Fruit fly (Drosophila melanogaster) whole organism: ENCODE results near the gene Cpr72Ec.
A peak's percentile ranks its signal among the peaks of the same experiment; 100 is the strongest.

Source experiments
- CG8478 ChIP-seq: fragments of >200 bp; optimal IDR thresholded peaks from 2 replicates; lab custom pipeline; 2018; ENCODE audit warnings: inconsistent platforms
- Dll ChIP-seq: fragments of >200 bp; optimal IDR thresholded peaks from 2 replicates; lab custom pipeline; 2017
- EcR ChIP-seq, 2 experiments: fragments of >200 bp; optimal IDR thresholded peaks; 2 replicates each; lab custom pipeline; 2017; ENCODE audit warnings: missing biosample characterization in 2 of 2, missing genetic modification characterization in 2 of 2, missing genetic modification reagents in 2 of 2
- pan ChIP-seq: fragments of >200 bp; optimal IDR thresholded peaks from 2 replicates; lab custom pipeline; 2017
- psq ChIP-seq: fragments of >200 bp; optimal IDR thresholded peaks from 2 replicates; lab custom pipeline; 2017
- usp ChIP-seq: fragments of >200 bp; optimal IDR thresholded peaks from 2 replicates; lab custom pipeline; 2017; ENCODE audit warnings: missing biosample characterization, missing genetic modification characterization, mixed read lengths

The Cpr72Ec gene

DNA sequence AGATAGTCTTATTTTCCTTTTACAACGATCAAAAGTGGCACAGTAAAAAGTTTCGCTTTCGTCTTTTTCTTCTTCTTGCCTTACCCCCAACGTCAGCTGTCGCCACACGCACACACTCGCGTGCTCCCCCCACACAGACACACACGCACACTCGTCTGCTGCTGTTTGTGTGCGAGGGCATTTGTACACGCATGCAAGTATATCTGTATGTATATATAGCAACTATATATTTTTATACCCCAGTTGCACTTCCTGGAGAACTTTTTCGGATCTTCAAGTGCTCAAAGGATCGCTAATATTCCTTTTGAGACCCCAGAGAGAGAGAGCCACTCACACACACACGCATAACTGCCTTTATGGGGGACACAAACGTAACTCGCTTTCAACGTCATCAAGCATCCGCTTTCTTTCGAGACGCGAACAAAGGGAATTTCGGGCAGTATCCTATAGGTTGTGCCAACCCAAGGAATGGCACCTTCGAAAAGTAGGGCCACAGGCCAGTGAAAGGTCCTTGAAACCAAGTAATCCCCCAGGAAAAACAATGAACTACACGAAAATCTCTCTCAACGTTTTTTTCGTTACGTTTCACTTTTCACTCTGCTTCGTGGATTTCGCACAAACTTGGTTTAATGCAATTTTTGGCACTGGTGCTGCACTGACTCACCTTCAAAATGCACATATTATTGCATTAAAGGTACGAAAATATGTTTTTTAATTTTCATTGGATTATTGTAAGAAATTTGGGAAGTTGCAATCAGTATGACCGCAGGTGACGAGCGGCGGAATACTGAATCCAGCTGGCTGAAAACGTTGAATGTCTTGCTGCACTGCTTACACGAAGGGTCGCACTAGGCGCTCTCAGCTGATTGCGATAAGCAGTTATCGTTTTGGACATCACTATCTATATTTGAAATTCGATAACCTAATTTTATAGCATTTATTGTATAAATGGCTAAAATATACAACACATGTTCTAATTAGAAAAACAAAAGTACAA is 10.9 kb upstream of the Cpr72Ec start, which contains the start of gene roq:
Gene roq (minus strand): TSS at position 799 of the 997 bp plus-strand sequence.
- TF ChIP-seq EcR (GFP tag; optimal IDR thresholded peaks at IDR 0.05; lab: Kevin White, UChicago) (no peak), Dll (lab: Kevin White, UChicago) (no peak), usp (GFP tag; lab: Kevin White, UChicago) (no peak), pan (lab: Kevin White, UChicago) (no peak), CG8478 (peak; percentile 9), psq (lab: Kevin White, UChicago) (no peak)

DNA sequence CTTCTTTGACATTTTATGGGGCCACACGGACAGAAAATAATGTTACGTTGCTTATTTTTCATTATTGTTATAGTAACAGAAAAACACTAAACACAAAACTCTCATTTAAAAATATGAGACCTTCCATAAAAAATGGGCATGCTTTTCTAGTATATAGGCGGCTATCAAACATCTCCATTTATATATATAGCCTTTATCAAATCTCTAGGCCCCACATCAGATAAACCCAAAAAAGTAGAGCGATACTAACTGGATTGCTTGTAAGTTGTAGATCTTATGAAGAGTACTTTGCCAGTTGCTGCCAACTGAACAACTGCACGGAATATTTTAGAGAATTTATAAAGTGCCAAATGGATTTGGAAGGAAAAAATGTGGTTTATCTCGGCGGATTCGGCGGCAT is 2.4 kb upstream of the Cpr72Ec start, which contains the start of gene CG18814:
Gene CG18814 (plus strand): TSS at position 301 of the 400 bp plus-strand sequence.
- TF ChIP-seq EcR (GFP tag; optimal IDR thresholded peaks at IDR 0.05; lab: Kevin White, UChicago) (no peak), Dll (lab: Kevin White, UChicago) (no peak), psq (lab: Kevin White, UChicago) (no peak), usp (GFP tag; lab: Kevin White, UChicago) (no peak), CG8478 (no peak), pan (lab: Kevin White, UChicago) (no peak)

DNA sequence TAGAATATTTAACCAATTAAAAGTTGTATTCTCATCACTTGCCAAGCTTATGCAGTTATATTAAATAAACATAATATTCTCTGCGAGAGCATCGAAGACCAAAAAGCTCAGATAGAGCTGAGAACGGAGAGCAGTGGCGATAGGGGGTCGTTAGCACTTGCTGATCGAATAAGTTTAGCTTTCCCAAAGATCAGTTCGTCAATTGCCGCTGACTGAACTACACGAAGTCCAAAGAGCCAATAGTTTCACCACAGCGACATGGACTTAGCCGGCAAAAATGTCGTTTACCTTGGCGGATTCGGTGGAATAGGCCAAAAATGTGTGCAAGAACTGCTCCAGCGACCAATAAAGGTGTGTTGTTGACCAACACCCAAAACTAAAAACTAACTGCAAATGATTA is 1.1 kb upstream of the Cpr72Ec start, which contains the start of gene CG4842:
Gene CG4842 (plus strand): TSS at position 191 of the 400 bp plus-strand sequence.
- TF ChIP-seq psq (lab: Kevin White, UChicago) (no peak), EcR (GFP tag; optimal IDR thresholded peaks at IDR 0.05; lab: Kevin White, UChicago) (no peak)

DNA sequence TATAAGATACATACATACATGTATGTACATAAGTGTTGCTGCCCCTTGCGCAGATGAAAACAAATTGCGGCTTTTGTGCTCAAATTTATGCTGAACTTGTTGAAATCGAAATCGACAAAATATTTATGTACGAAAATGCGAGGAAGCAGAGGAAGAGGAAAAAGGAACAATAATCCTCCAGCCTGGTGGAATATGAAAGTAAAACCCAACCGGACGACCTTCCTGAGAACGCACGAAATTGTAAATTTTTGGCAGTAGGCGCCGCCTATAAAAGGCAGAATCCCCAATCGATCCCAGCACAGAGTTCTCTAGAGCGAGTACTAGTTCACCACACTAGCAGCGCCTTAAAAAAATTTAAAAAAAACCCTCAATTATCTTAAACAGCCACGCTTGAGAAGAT is 2.5 kb downstream of the Cpr72Ec start, which contains the start of gene Cpr72Eb:
Gene Cpr72Eb (plus strand): TSS at position 301 of the 400 bp plus-strand sequence.
- TF ChIP-seq CG8478 (no peak), psq (lab: Kevin White, UChicago) (no peak), pan (lab: Kevin White, UChicago) (no peak), Dll (lab: Kevin White, UChicago) (no peak), usp (GFP tag; lab: Kevin White, UChicago) (no peak), EcR (GFP tag; optimal IDR thresholded peaks at IDR 0.05; lab: Kevin White, UChicago) (no peak)

DNA sequence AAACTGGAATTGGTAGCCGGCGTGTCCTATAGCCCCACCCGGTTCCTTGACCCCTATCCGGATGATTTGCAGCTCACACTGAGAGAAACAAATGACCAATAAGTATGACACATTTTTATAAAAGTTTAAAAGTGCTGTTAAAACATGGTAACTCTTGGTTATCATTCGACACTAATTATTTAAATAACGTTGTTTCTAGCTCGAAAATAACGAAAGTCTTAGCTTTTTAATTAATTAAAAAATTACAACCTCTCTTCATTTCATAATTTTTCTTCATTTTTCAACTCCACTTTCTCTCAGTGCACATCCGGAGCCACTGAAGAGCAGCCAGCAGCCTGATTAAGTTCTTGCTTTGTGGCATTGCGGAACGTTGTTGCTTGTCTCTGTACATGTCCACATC is 3.0 kb downstream of the Cpr72Ec start:
- TF ChIP-seq psq (lab: Kevin White, UChicago): no peak
- no peak for TF ChIP-seq CG8478
- TF ChIP-seq usp (GFP tag; lab: Kevin White, UChicago): no peak
- no peak for TF ChIP-seq Dll (lab: Kevin White, UChicago)
- TF ChIP-seq EcR (GFP tag; optimal IDR thresholded peaks at IDR 0.05; lab: Kevin White, UChicago): no peak
- no peak for TF ChIP-seq pan (lab: Kevin White, UChicago)

DNA sequence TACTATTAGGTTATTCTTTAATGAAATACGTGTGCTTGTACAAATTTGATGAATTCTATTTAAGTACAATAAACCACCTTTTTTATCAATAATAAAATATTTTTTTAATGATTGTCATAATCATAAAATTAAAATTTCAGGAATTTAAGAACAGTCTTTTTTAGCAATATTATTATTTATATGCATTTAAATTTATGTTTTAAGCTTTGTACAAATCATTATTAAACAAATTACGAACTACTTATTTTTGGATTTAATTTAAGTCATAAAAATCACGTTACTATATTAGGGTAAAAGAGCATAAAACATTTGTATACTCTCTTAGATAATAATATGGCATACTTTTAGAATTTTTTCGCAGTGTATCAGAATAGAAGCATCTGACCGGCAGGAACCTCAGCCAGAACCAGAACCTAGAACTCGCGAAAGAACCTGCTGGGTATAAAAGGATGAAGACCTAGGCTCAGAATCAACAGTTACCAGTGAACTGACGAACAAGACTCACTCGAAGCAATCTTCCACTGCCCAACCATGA is 5.0 kb downstream of the Cpr72Ec start, which contains the start of gene Cpr72Ea:
Gene Cpr72Ea (plus strand): TSS at position 485 of the 535 bp plus-strand sequence.
- TF ChIP-seq CG8478: no peak
- no peak for TF ChIP-seq EcR (GFP tag; optimal IDR thresholded peaks at IDR 0.05; lab: Kevin White, UChicago)
- no peak for TF ChIP-seq Dll (lab: Kevin White, UChicago)

DNA sequence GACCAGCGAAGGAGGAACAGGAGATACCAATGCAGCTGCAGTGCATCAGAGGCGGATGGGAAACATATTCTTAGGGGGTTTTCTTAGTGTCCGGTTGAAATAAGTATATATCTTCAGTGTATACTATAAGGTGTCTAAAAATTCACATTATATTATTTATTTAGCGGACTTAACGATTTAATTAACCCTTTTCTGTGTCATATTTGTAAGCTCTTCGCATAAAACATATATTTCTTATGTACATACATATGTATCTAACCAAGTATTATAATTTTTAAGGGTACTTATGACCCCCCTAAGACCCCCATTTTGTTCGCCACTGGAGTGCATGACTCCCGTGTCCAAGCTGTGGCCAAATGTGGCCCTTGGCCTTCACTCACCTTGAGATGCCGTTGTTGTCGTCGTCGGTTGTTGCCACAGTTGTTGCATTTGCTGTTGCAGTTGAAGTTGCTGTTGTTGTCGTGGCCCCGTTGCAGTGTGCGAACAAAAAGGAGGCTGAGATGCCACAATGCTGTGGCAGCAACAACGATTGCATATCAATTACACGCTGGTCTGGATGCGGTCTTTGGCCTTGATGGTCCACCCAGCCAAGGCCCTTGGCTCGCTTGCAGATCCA is 5.8 kb downstream of the Cpr72Ec start:
- TF ChIP-seq psq (lab: Kevin White, UChicago) (no peak), pan (lab: Kevin White, UChicago) (no peak), EcR (GFP tag; optimal IDR thresholded peaks at IDR 0.05; lab: Kevin White, UChicago) (no peak), CG8478 (no peak), usp (GFP tag; lab: Kevin White, UChicago) (no peak), Dll (lab: Kevin White, UChicago) (no peak)

DNA sequence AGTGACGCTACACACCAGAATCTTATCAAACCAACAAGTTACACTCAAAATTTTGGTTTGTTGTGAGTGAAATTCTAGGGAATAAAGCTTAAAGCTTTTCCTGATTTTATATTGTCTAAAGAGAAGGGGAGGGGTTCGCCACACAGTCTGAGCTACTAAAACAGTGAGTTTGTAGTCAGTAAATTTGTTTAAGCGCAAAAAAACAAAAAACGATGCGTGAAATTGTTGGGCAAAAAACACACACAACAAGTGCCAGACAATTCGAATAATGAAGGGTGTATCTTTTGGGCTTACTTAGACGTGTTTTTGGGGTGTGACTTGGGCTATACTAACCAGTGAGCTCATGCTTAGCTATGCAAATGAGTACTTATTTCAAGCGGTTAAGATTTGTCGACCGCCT is 7.3 kb downstream of the Cpr72Ec start:
- TF ChIP-seq Dll (lab: Kevin White, UChicago) (no peak), pan (lab: Kevin White, UChicago) (no peak), EcR (GFP tag; optimal IDR thresholded peaks at IDR 0.05; lab: Kevin White, UChicago) (no peak), usp (GFP tag; lab: Kevin White, UChicago) (no peak), CG8478 (no peak), psq (lab: Kevin White, UChicago) (no peak)

DNA sequence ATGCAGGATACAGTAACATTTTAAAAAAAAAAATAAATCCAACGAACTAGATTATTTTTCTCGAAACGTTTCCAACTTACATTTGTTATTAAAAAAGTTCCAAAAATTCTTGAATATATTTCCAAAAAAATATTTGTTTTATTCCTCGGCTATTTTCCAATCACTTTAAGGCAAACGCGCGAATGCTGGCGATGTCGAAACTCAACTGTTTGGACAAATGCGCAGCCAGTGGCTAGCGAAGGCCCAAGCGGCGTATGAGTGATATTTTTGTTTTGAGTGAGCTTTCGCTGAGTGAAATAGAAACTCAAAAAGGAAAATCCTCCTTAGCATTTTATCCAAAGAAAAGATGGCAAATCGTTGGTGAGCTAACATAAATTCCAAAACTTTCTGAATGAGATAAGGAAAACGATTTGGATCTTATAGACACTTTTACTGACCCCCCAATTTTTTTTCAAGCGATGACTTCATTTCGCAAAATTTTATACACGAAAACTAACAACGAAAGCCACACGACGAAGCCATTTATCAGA is 7.9 kb downstream of the Cpr72Ec start, which contains the start of gene ringer:
Gene ringer (minus strand): TSS at position 210 of the 530 bp plus-strand sequence.
- no peak for TF ChIP-seq CG8478
- TF ChIP-seq usp (GFP tag; lab: Kevin White, UChicago): no peak
- no peak for TF ChIP-seq EcR (GFP tag; optimal IDR thresholded peaks at IDR 0.05; lab: Kevin White, UChicago)
- no peak for TF ChIP-seq psq (lab: Kevin White, UChicago)

DNA sequence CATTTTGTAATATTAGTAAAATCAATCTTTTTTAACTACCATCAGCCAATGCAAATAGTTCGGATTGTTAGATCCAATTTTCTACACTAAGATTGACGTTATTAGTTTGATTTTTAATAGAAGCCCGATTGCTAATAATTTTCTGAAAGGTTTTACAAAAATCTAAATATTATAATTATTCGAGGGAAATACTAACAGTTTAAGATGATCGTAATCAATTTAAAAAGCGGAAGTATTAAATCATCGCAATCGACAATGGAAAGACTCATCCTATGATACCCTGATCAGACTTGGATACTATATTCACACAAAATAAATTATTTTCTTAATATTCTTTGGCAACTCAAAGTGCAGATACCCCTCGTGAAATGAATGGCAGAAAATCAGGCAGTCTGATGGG is 9.3 kb downstream of the Cpr72Ec start:
- TF ChIP-seq pan (lab: Kevin White, UChicago) (no peak), EcR (GFP tag; optimal IDR thresholded peaks at IDR 0.05; lab: Kevin White, UChicago) (no peak), usp (GFP tag; lab: Kevin White, UChicago) (no peak), Dll (lab: Kevin White, UChicago) (no peak)

DNA sequence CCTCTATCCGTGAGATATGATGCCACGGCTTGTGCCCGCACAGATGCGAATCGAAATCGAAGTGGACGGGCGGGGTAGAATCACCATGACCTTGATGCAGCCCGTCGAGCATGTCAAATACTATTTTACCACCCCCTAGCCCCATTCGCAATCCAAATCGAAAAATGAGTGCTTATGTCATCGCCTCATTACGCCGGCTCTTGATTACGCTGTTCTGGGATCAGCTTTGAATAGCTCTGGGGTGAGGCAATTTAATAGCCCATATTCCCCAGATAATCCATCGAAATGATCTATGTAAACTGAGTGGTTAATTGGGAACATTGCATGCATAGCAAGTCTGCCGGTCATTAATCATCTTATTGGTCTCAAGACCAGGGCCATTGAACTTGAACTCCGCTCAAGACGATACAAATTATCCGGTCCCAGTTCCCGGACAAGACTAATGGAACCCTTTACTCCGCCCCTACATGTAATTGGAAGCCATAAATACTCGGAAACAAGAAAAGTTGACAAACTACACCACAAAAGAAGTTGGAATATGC is 9.9 kb downstream of the Cpr72Ec start:
- TF ChIP-seq pan (lab: Kevin White, UChicago): no peak
- TF ChIP-seq usp (GFP tag; lab: Kevin White, UChicago): no peak
- no peak for TF ChIP-seq CG8478
- TF ChIP-seq EcR (GFP tag; optimal IDR thresholded peaks at IDR 0.05; lab: Kevin White, UChicago): peak in 1 of 2 experiments; percentile 64
